Fruit fly (Drosophila melanogaster) S2 (cell line): ENCODE results near the gene RpS28-like.

Experiments used
- CG8478 ChIP-seq: fragments of >200 bp; optimal IDR thresholded peaks from 2 replicates; lab custom pipeline; 2018
- CTCF ChIP-seq, 2 experiments: fragments of >200 bp; optimal IDR thresholded peaks; 2 replicates each; lab custom pipeline; 2018

RpS28-like gene

dm6 chr2L:9430992-9431602 is 5.5 kb upstream of the RpS28-like start, which contains the start of the genes FucTB and scat:
Gene FucTB, minus strand, starts transcription at chr2L:9431052.
Gene scat, plus strand, starts transcription at chr2L:9431405.
- TF ChIP-seq CTCF (optimal IDR thresholded peaks at IDR 0.05; lab: Kevin White, UChicago) (no peak), CG8478 (no peak)

dm6 chr2L:9435099-9435498 is 1.5 kb upstream of the RpS28-like start, which contains the start of gene CG3769:
Gene CG3769, plus strand, starts transcription at chr2L:9435399.
- no peak for TF ChIP-seq CG8478
- no peak for TF ChIP-seq CTCF (optimal IDR thresholded peaks at IDR 0.05; lab: Kevin White, UChicago)

- TF ChIP-seq CG8478: no peak
- no peak for TF ChIP-seq CTCF (optimal IDR thresholded peaks at IDR 0.05; lab: Kevin White, UChicago)
Measured at dm6 chr2L:9437216-9437715, 662 bp downstream of the RpS28-like start, which contains the start of gene numb. Gene numb, plus strand, starts transcription at chr2L:9437469.

dm6 chr2L:9438227-9438626 is 1.6 kb downstream of the RpS28-like start:
- TF ChIP-seq CG8478 (no peak), CTCF (optimal IDR thresholded peaks at IDR 0.05; lab: Kevin White, UChicago) (no peak)

- TF ChIP-seq CG8478 (no peak), CTCF (optimal IDR thresholded peaks at IDR 0.05; lab: Kevin White, UChicago) (no peak)
Measured at dm6 chr2L:9440640-9441039, 4.0 kb downstream of the RpS28-like start, which contains the start of gene CG33723. Gene CG33723, minus strand, starts transcription at chr2L:9440740.

- TF ChIP-seq CTCF (optimal IDR thresholded peaks at IDR 0.05; lab: Kevin White, UChicago) (no peak), CG8478 (no peak)
Measured at dm6 chr2L:9442795-9443287, 6.2 kb downstream of the RpS28-like start.

dm6 chr2L:9445753-9446152 is 9.1 kb downstream of the RpS28-like start:
- TF ChIP-seq CG8478: no peak
- TF ChIP-seq CTCF (optimal IDR thresholded peaks at IDR 0.05; lab: Kevin White, UChicago): no peak

dm6 chr2L:9446398-9446945 is 9.9 kb downstream of the RpS28-like start:
- no peak for TF ChIP-seq CG8478
- TF ChIP-seq CTCF (optimal IDR thresholded peaks at IDR 0.05; lab: Kevin White, UChicago): no peak

- TF ChIP-seq CG8478 (no peak), CTCF (optimal IDR thresholded peaks at IDR 0.05; lab: Kevin White, UChicago) (no peak)
Measured at dm6 chr2L:9447816-9448215, 11.2 kb downstream of the RpS28-like start.

dm6 chr2L:9448322-9449256 is 12.0 kb downstream of the RpS28-like start:
- TF ChIP-seq CG8478: no peak
- no peak for TF ChIP-seq CTCF (optimal IDR thresholded peaks at IDR 0.05; lab: Kevin White, UChicago)

- TF ChIP-seq CTCF (optimal IDR thresholded peaks at IDR 0.05; lab: Kevin White, UChicago) (no peak), CG8478 (no peak)
Measured at dm6 chr2L:9449257-9449972, 12.8 kb downstream of the RpS28-like start.

dm6 chr2L:9452959-9453358 is 16.4 kb downstream of the RpS28-like start:
- no peak for TF ChIP-seq CG8478
- no peak for TF ChIP-seq CTCF (optimal IDR thresholded peaks at IDR 0.05; lab: Kevin White, UChicago)

dm6 chr2L:9454369-9455054 is 17.9 kb downstream of the RpS28-like start:
- no peak for TF ChIP-seq CG8478

- TF ChIP-seq CTCF (optimal IDR thresholded peaks at IDR 0.05; lab: Kevin White, UChicago): no peak
- TF ChIP-seq CG8478: no peak
Measured at dm6 chr2L:9455157-9455556, 18.6 kb downstream of the RpS28-like start.
